Worm (Caenorhabditis elegans) whole organism, L1 larva: ENCODE measurements around the gene srx-43.

Source experiments
- ama-1 ChIP-seq: fragments of 150-350 bp; optimal IDR thresholded peaks from 2 replicates; lab custom pipeline; 2014
- efl-1 ChIP-seq, 4 experiments: fragments of 150-350 bp; optimal IDR thresholded peaks in 3 of 4; peaks in 1 of 4; 1 replicate in 1 of 4; 2 replicates in 3 of 4; lab custom pipeline; 2014; ENCODE audit warnings: missing biosample characterization in 2 of 4, missing genetic modification characterization in 2 of 4, missing genetic modification reagents in 2 of 4
- egl-13 ChIP-seq: sonication (generic microtip); optimal IDR thresholded peaks from 2 replicates; lab custom pipeline; 2016; ENCODE audit warnings: missing genotype, missing genetic modification reagents, missing genetic modification characterization, missing compliant biosample characterization
- egl-27 ChIP-seq, 2 experiments: fragments of 150-350 bp in 1 of 2; sonication (generic microtip); optimal IDR thresholded peaks; 3 replicates each; lab custom pipeline; 2017 to 2018; ENCODE audit warnings: missing biosample characterization in 2 of 2, missing genetic modification characterization in 2 of 2, missing genetic modification reagents in 2 of 2
- fkh-4 ChIP-seq: sonication (generic microtip); optimal IDR thresholded peaks from 2 replicates; lab custom pipeline; 2016; ENCODE audit warnings: missing compliant biosample characterization, missing genetic modification characterization, borderline replicate concordance
- hlh-17 ChIP-seq: fragments of 200-800 bp; sonication (Bioruptor generic); optimal IDR thresholded peaks from 2 replicates; lab custom pipeline; 2018; ENCODE audit warnings: missing genetic modification characterization, mild to moderate bottlenecking, missing compliant biosample characterization, moderate library complexity, borderline replicate concordance
- jun-1 ChIP-seq: fragments of 150-350 bp; optimal IDR thresholded peaks from 2 replicates; lab custom pipeline; 2014; ENCODE audit warnings: missing biosample characterization, missing genetic modification reagents, missing genetic modification characterization
- nhr-76 ChIP-seq: sonication (generic microtip); optimal IDR thresholded peaks from 2 replicates; lab custom pipeline; 2017; ENCODE audit warnings: missing biosample characterization, missing genetic modification characterization
- nhr-90 ChIP-seq: sonication (generic microtip); optimal IDR thresholded peaks from 2 replicates; lab custom pipeline; 2016; ENCODE audit warnings: mild to moderate bottlenecking, missing genetic modification characterization, missing compliant biosample characterization; ENCODE audit not compliant: poor library complexity
- rnt-1 ChIP-seq: sonication (generic microtip); optimal IDR thresholded peaks from 2 replicates; lab custom pipeline; 2016; ENCODE audit warnings: mild to moderate bottlenecking, missing genetic modification characterization, moderate library complexity, missing compliant biosample characterization

DNA sequence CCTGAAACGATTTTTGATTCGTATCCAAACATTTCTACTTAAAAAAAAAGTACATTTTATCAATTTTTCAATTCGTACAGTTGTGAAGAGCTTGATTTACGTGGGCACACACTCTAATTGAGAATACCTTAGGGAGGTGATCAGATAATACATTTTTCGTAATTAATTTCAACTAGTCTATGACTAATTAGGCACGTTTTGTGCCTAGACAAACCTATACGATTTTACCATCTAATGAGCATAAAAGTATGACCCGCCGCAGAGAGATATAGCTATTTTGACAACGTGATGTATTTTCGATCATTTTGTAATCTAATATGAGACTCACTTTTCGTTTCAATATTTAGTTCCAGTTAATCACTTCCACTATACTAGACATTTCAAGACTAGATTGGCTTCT lies 794 bp upstream of the srx-43 start:
- no peak for TF ChIP-seq nhr-90 (tag; lab: Kevin White, UChicago)
- TF ChIP-seq ama-1 (lab: Kevin White, UChicago) = no peak
- no peak for TF ChIP-seq fkh-4 (tag; lab: Kevin White, UChicago)
- no peak for TF ChIP-seq jun-1 (tag; lab: Kevin White, UChicago)
- TF ChIP-seq nhr-76 = no peak
- TF ChIP-seq hlh-17 (GFP tag; lab: Kevin White, UChicago) = no peak
- no peak for TF ChIP-seq efl-1 (optimal IDR thresholded peaks at IDR 0.05; lab: Kevin White, UChicago)
- TF ChIP-seq efl-1 (GFP tag; optimal IDR thresholded peaks at IDR 0.05 in 1 of 2; lab: Kevin White, UChicago) = no peak
- no peak for TF ChIP-seq egl-27 (tag; optimal IDR thresholded peaks at IDR 0.05; lab: Kevin White, UChicago)
- TF ChIP-seq rnt-1 (tag; lab: Kevin White, UChicago) = no peak
- TF ChIP-seq egl-13 (tag; lab: Kevin White, UChicago) = no peak
